Fruit fly (Drosophila melanogaster): ENCODE results near the gene CG5421.
A peak's percentile ranks its signal among the peaks of the same experiment; 100 is the strongest.

The CG5421 gene

dm6 chr2L:12421793-12422691, 25.9 kb downstream of the CG5421 start (continued):
- no peak for TF ChIP-seq CG13775 (GFP tag; optimal IDR thresholded peaks at IDR 0.05)
- TF ChIP-seq Xrp1 (GFP tag; IDR thresholded peaks at IDR 0.05), result peak; percentile 21; the same call in 1 of the 2 replicates
- no peak; the same call in 1 of the 2 replicates for TF ChIP-seq bbx (GFP tag; IDR thresholded peaks at IDR 0.05; ENCODE audit: partially characterized antibody)
- no peak for TF ChIP-seq ab (GFP tag; optimal IDR thresholded peaks at IDR 0.05)
- peak; percentile 31 for TF ChIP-seq CG7556 (GFP tag; optimal IDR thresholded peaks at IDR 0.05)
- TF ChIP-seq Bgb (GFP tag; IDR thresholded peaks at IDR 0.05; ENCODE audit: partially characterized antibody), result no peak
- no peak for TF ChIP-seq CG12219 (GFP tag; optimal IDR thresholded peaks at IDR 0.05)
- TF ChIP-seq tgo (GFP tag; IDR thresholded peaks at IDR 0.05), result 0 out of 3 replicates have a peak, but pooled peaks have one; percentile 20
- no peak for TF ChIP-seq CG15696 (tag; optimal IDR thresholded peaks at IDR 0.05)
- TF ChIP-seq PHDP (tag; optimal IDR thresholded peaks at IDR 0.05), result no peak
- 0 out of 2 replicates have a peak, but pooled peaks have one; percentile 13 for TF ChIP-seq CG6689 (GFP tag; IDR thresholded peaks at IDR 0.05)
- peak; percentile 15 for TF ChIP-seq Nf-YC (tag; optimal IDR thresholded peaks at IDR 0.05)
- TF ChIP-seq Sox102F (GFP tag; optimal IDR thresholded peaks at IDR 0.05), result peak; percentile 9
- TF ChIP-seq gcm (GFP tag; optimal IDR thresholded peaks at IDR 0.05), result peak; percentile 18
- TF ChIP-seq Oli (tag; optimal IDR thresholded peaks at IDR 0.05), result peak; percentile 30
- TF ChIP-seq lab (GFP tag; optimal IDR thresholded peaks at IDR 0.05), result peak; percentile 36
- peak; percentile 6; the same call in 1 of the 3 replicates for TF ChIP-seq zen2 (GFP tag; IDR thresholded peaks at IDR 0.05; ENCODE audit: partially characterized antibody)
- peak; percentile 36; the same call in 1 of the 2 replicates for TF ChIP-seq CG31441 (GFP tag; IDR thresholded peaks at IDR 0.05)
- no peak for TF ChIP-seq B-H2 (GFP tag; optimal IDR thresholded peaks at IDR 0.05)
- peak; percentile 88 for TF ChIP-seq vvl (GFP tag; IDR thresholded peaks at IDR 0.05)
- peak; percentile 25 for TF ChIP-seq Ets65A (GFP tag)
- peak; percentile 15 for TF ChIP-seq lilli (GFP tag; optimal IDR thresholded peaks at IDR 0.05)

dm6 chr2L:12421188-12421587, 26.7 kb downstream of the CG5421 start:
- 0 out of 3 replicates have a peak, but pooled peaks have one; percentile 3 for TF ChIP-seq CG34224 (GFP tag; IDR thresholded peaks at IDR 0.05; ENCODE audit: partially characterized antibody)
- no peak for TF ChIP-seq ato (GFP tag; IDR thresholded peaks at IDR 0.05; ENCODE audit: partially characterized antibody)
- TF ChIP-seq D19A (tag; optimal IDR thresholded peaks at IDR 0.05), result no peak

dm6 chr2L:12415485-12416137, 32.3 kb downstream of the CG5421 start:
- peak; percentile 31; the same call in 1 of the 2 replicates for TF ChIP-seq slbo (GFP tag; IDR thresholded peaks at IDR 0.05)
- peak; percentile 4 for TF ChIP-seq CG4820 (GFP tag; optimal IDR thresholded peaks at IDR 0.05)
- no peak for TF ChIP-seq CG15269 (tag; optimal IDR thresholded peaks at IDR 0.05)
- TF ChIP-seq Spps (tag; optimal IDR thresholded peaks at IDR 0.05), result no peak
- no peak for TF ChIP-seq Xbp1 (GFP tag; optimal IDR thresholded peaks at IDR 0.05)
- peak; percentile 29 for TF ChIP-seq CG10267 (tag; optimal IDR thresholded peaks at IDR 0.05)
- peak; percentile 32 for TF ChIP-seq CG9437 (GFP tag; optimal IDR thresholded peaks at IDR 0.05)
- no peak for TF ChIP-seq Med (GFP tag)
- TF ChIP-seq fd96Cb (tag; optimal IDR thresholded peaks at IDR 0.05), result peak; percentile 31
- TF ChIP-seq CG1603 (tag; optimal IDR thresholded peaks at IDR 0.05), result no peak
- TF ChIP-seq sens (GFP tag), result peak; percentile 84
- TF ChIP-seq grau (tag; optimal IDR thresholded peaks at IDR 0.05), result peak; percentile 37
- TF ChIP-seq CG13123 (GFP tag; optimal IDR thresholded peaks at IDR 0.05), result no peak
- TF ChIP-seq hth (optimal IDR thresholded peaks at IDR 0.05), result no peak
- peak; percentile 9 for TF ChIP-seq Hr3 (GFP tag; optimal IDR thresholded peaks at IDR 0.05)
- peak; percentile 11 for TF ChIP-seq CG17829 (tag; optimal IDR thresholded peaks at IDR 0.05)
- TF ChIP-seq D19A (tag; optimal IDR thresholded peaks at IDR 0.05), result peak; percentile 33
- peak; percentile 17; the same call in 1 of the 2 replicates for TF ChIP-seq Xrp1 (GFP tag; IDR thresholded peaks at IDR 0.05)
- peak; percentile 42 for TF ChIP-seq Sox102F (GFP tag; optimal IDR thresholded peaks at IDR 0.05)
- TF ChIP-seq CG2712 (tag; optimal IDR thresholded peaks at IDR 0.05), result peak; percentile 67
- peak; percentile 19 for TF ChIP-seq CG4424 (GFP tag; optimal IDR thresholded peaks at IDR 0.05)
- TF ChIP-seq dpn (GFP tag; optimal IDR thresholded peaks at IDR 0.05), result no peak
- TF ChIP-seq CG1529 (GFP tag; optimal IDR thresholded peaks at IDR 0.05), result no peak

Data from whole organism, embryonic.